Fruit fly (Drosophila melanogaster) whole organism, prepupa: Measurements from ENCODE around the gene RpL36A.

Experiments
- Blimp-1 ChIP-seq: fragments of 200-800 bp; sonication (Bioruptor generic); optimal IDR thresholded peaks from 3 replicates; lab custom pipeline; 2017; ENCODE audit warnings: missing biosample characterization, missing genetic modification characterization, mild to moderate bottlenecking, moderate library complexity, missing genetic modification reagents
- CG1621 ChIP-seq: fragments of 200-800 bp; sonication (Bioruptor generic); optimal IDR thresholded peaks from 3 replicates; lab custom pipeline; 2018; ENCODE audit warnings: missing biosample characterization, mild to moderate bottlenecking, missing genetic modification characterization
- CG6808 ChIP-seq: fragments of 200-800 bp; sonication (Bioruptor generic); optimal IDR thresholded peaks from 3 replicates; lab custom pipeline; 2017; ENCODE audit warnings: missing biosample characterization, missing genetic modification characterization, mild to moderate bottlenecking, moderate library complexity, missing genetic modification reagents
- CG6854 ChIP-seq: fragments of 200-800 bp; sonication (Bioruptor generic); optimal IDR thresholded peaks from 2 replicates; lab custom pipeline; 2017; ENCODE audit warnings: missing biosample characterization, mild to moderate bottlenecking, missing genetic modification characterization
- CG8119 ChIP-seq: fragments of 200-800 bp; sonication (Bioruptor generic); IDR thresholded peaks from 3 replicates; pipeline ENCODE4 v1.3.6; 2022; ENCODE audit warnings: missing biosample characterization, missing genetic modification characterization
- CG8319 ChIP-seq: fragments of 200-800 bp; sonication (Bioruptor generic); optimal IDR thresholded peaks from 3 replicates; lab custom pipeline; 2016; ENCODE audit warnings: missing biosample characterization, missing genetic modification characterization
- Ets21C ChIP-seq: fragments of 200-800 bp; sonication (Bioruptor generic); optimal IDR thresholded peaks from 3 replicates; lab custom pipeline; 2016; ENCODE audit warnings: missing biosample characterization, missing genetic modification characterization
- Gug ChIP-seq: fragments of 200-800 bp; sonication (Bioruptor generic); IDR thresholded peaks from 2 replicates; pipeline ENCODE4 v1.3.6; 2022; ENCODE audit warnings: missing biosample characterization, missing genetic modification characterization
- Hr39 ChIP-seq: fragments of 200-800 bp; sonication (Bioruptor generic); optimal IDR thresholded peaks from 2 replicates; lab custom pipeline; 2016; ENCODE audit warnings: missing biosample characterization, missing genetic modification characterization
- Sox102F ChIP-seq: fragments of 200-800 bp; sonication (Bioruptor generic); optimal IDR thresholded peaks from 2 replicates; lab custom pipeline; 2016; ENCODE audit warnings: missing biosample characterization, mild to moderate bottlenecking, missing genetic modification characterization
- vri ChIP-seq: fragments of 200-800 bp; sonication (Bioruptor generic); optimal IDR thresholded peaks from 3 replicates; lab custom pipeline; 2016; ENCODE audit warnings: missing biosample characterization, mild to moderate bottlenecking, missing genetic modification characterization

DNA sequence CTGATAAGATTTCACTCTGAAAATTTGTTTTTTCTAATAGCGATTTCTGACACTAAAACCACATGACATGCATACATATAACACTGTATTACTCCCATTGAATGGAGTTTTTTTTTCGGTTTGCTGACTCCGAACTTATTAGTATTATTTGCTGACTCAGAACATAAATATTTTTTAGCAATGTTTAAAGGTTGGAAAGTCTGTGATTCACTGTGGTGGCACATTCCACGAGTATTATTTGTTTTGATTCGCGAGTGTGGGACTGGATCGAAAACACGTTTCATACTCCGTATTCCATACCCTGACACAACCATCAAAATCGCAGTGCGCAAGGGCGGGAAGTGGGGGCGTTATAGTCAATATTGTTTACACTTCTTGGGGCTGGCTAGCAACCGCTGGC lies 50.1 kb downstream of the RpL36A start:
- TF ChIP-seq Ets21C (GFP tag; lab: Kevin White, UChicago) (no peak), CG8319 (GFP tag; lab: Kevin White, UChicago) (no peak), CG6854 (GFP tag; lab: Kevin White, UChicago) (no peak), Sox102F (GFP tag; lab: Kevin White, UChicago) (no peak), Blimp-1 (GFP tag; lab: Kevin White, UChicago) (no peak), CG8119 (GFP tag; lab: Robert Waterston, UW) (no peak), Gug (GFP tag; lab: Robert Waterston, UW) (no peak), CG6808 (no peak), vri (GFP tag; lab: Kevin White, UChicago) (no peak), CG1621 (no peak), Hr39 (GFP tag; lab: Kevin White, UChicago) (no peak)
